Fruit fly (Drosophila melanogaster) whole organism, wandering third instar larva: ENCODE data around the gene ham.

ENCODE experiments used
- Abd-B ChIP-seq: fragments of >200 bp; optimal IDR thresholded peaks from 2 replicates; lab custom pipeline; 2017; ENCODE audit warnings: missing biosample characterization, missing genetic modification characterization
- CG32264 ChIP-seq: fragments of 200-800 bp; sonication (Bioruptor generic); optimal IDR thresholded peaks from 2 replicates; lab custom pipeline; 2016; ENCODE audit warnings: missing biosample characterization, missing genetic modification characterization
- CG9705 ChIP-seq: fragments of 200-800 bp; sonication (Bioruptor generic); optimal IDR thresholded peaks from 2 replicates; lab custom pipeline; 2018; ENCODE audit warnings: missing biosample characterization, mild to moderate bottlenecking, missing genetic modification characterization
- CrebA ChIP-seq: fragments of 200-800 bp; sonication (Bioruptor generic); optimal IDR thresholded peaks from 2 replicates; lab custom pipeline; 2016; ENCODE audit warnings: missing biosample characterization, mild to moderate bottlenecking, missing genetic modification characterization, borderline replicate concordance
- Dfd ChIP-seq: fragments of >200 bp; optimal IDR thresholded peaks from 2 replicates; lab custom pipeline; 2017; ENCODE audit warnings: missing biosample characterization, missing genetic modification characterization
- Dif ChIP-seq: fragments of 200-275, 200-300 bp; sonication (Bioruptor generic); optimal IDR thresholded peaks from 2 replicates; lab custom pipeline; 2018; ENCODE audit warnings: missing biosample characterization, missing genetic modification characterization; ENCODE audit not compliant: partially characterized antibody
- GATAd ChIP-seq: sonication (Bioruptor generic); optimal IDR thresholded peaks from 2 replicates; lab custom pipeline; 2016; ENCODE audit warnings: missing biosample characterization, missing genetic modification characterization
- Hr78 ChIP-seq: fragments of >200 bp; optimal IDR thresholded peaks from 2 replicates; lab custom pipeline; 2017; ENCODE audit warnings: missing biosample characterization, missing genetic modification characterization
- Jra ChIP-seq: sonication (Bioruptor generic); optimal IDR thresholded peaks from 2 replicates; lab custom pipeline; 2016; ENCODE audit warnings: missing biosample characterization, missing genetic modification characterization
- Myc ChIP-seq: fragments of >200 bp; optimal IDR thresholded peaks from 2 replicates; lab custom pipeline; 2017
- N ChIP-seq: fragments of >200 bp; optimal IDR thresholded peaks from 2 replicates; lab custom pipeline; 2018; ENCODE audit warnings: missing biosample characterization, missing external identifiers, missing genetic modification characterization
- OdsH ChIP-seq: fragments of 200-800 bp; sonication (Bioruptor generic); optimal IDR thresholded peaks from 2 replicates; lab custom pipeline; 2016; ENCODE audit warnings: missing biosample characterization, mild to moderate bottlenecking, missing genetic modification characterization
- Vsx2 ChIP-seq: fragments of 200-300, 225-300 bp; sonication (Bioruptor generic); optimal IDR thresholded peaks from 2 replicates; lab custom pipeline; 2018; ENCODE audit warnings: missing biosample characterization, missing genetic modification characterization; ENCODE audit not compliant: partially characterized antibody
- br ChIP-seq: fragments of 200-800 bp; sonication (Bioruptor generic); optimal IDR thresholded peaks from 2 replicates; lab custom pipeline; 2016; ENCODE audit warnings: missing biosample characterization, missing genetic modification characterization
- dl ChIP-seq, 2 experiments: fragments of 175-275, 200-275 bp in 1 of 2; fragments of 200-275 bp in 1 of 2; sonication (Bioruptor generic); optimal IDR thresholded peaks; lab custom pipeline; 2018; ENCODE audit warnings: mild to moderate bottlenecking in 2 of 2, missing biosample characterization in 2 of 2, missing genetic modification characterization in 2 of 2, moderate library complexity in 2 of 2; ENCODE audit not compliant: partially characterized antibody in 2 of 2, insufficient read depth in 1 of 2
- dmrt93B ChIP-seq: fragments of 200-800 bp; sonication (Bioruptor generic); optimal IDR thresholded peaks from 2 replicates; lab custom pipeline; 2018; ENCODE audit warnings: missing biosample characterization, mild to moderate bottlenecking, missing genetic modification characterization
- foxo ChIP-seq, 2 experiments: fragments of 200-800 bp; sonication (Bioruptor generic); optimal IDR thresholded peaks; 2 replicates in 1 of 2; 3 replicates in 1 of 2; lab custom pipeline; 2016 to 2017; ENCODE audit warnings: missing biosample characterization in 2 of 2, missing genetic modification characterization in 2 of 2
- fru ChIP-seq: fragments of 200-800 bp; sonication (Bioruptor generic); optimal IDR thresholded peaks from 3 replicates; lab custom pipeline; 2016; ENCODE audit warnings: missing biosample characterization, mild to moderate bottlenecking, missing genetic modification characterization
- h ChIP-seq: fragments of 200-800 bp; sonication (Bioruptor generic); optimal IDR thresholded peaks from 3 replicates; lab custom pipeline; 2016; ENCODE audit warnings: missing biosample characterization, mild to moderate bottlenecking, missing genetic modification characterization
- jim ChIP-seq: fragments of 175-275, 200-325 bp; sonication (Bioruptor generic); optimal IDR thresholded peaks from 2 replicates; lab custom pipeline; 2016; ENCODE audit warnings: missing biosample characterization, mild to moderate bottlenecking, missing genetic modification characterization
- lola ChIP-seq: fragments of >200 bp; optimal IDR thresholded peaks from 2 replicates; lab custom pipeline; 2017; ENCODE audit warnings: missing biosample characterization, missing genetic modification characterization
- pan ChIP-seq: fragments of >200 bp; optimal IDR thresholded peaks from 2 replicates; lab custom pipeline; 2017
- psq ChIP-seq: fragments of 200-800 bp; sonication (Bioruptor generic); optimal IDR thresholded peaks from 3 replicates; lab custom pipeline; 2017; ENCODE audit warnings: missing biosample characterization, mild to moderate bottlenecking, missing genetic modification characterization, moderate library complexity
- rgr ChIP-seq: fragments of 200-800 bp; sonication (Bioruptor generic); optimal IDR thresholded peaks from 3 replicates; lab custom pipeline; 2016; ENCODE audit warnings: missing biosample characterization, mild to moderate bottlenecking, missing genetic modification characterization
- sage ChIP-seq: fragments of 200-800 bp; sonication (Bioruptor generic); optimal IDR thresholded peaks from 2 replicates; lab custom pipeline; 2016; ENCODE audit warnings: missing biosample characterization, mild to moderate bottlenecking, missing genetic modification characterization
- sv ChIP-seq: fragments of 200-800 bp; sonication (Bioruptor generic); optimal IDR thresholded peaks from 3 replicates; lab custom pipeline; 2016; ENCODE audit warnings: missing biosample characterization, missing genetic modification characterization
- tai ChIP-seq: sonication (Bioruptor generic); optimal IDR thresholded peaks from 2 replicates; lab custom pipeline; 2016; ENCODE audit warnings: missing biosample characterization, missing genetic modification characterization

Gene ham

DNA sequence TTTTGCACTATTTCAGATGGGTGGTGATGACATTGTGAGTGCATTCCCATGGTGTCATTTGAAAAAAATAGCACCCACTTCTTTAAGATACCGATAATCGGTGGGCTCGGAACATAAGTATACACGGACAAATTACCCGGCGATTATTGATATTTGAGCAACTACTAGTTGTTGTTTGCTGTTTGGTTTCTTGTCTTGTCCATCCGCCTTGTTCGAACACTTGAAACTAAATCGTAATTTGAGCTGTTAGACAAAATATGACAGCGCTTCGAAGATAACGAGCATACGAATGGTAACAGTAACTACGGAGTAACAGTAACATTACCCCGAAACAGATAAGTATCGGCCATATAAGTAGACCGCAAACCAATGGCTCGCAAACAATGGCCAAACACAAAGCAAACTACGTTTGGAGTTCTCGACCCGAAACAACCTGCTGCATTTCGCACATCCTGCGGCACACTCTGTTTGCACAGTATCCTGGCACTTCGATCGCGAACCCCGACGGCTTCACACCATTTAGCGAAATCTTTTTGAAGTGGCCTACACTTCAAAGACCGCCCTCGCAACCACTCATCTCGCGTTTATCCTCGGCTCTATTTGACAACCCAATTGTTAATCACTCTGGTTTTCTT lies 11.7 kb downstream of the ham start (continued):
- no peak for TF ChIP-seq dl (GFP tag; optimal IDR thresholded peaks at IDR 0.05; lab: Kevin White, UChicago; ENCODE audit: insufficient read depth in 1 of 2, partially characterized antibody in 2 of 2)

- no peak for TF ChIP-seq OdsH (GFP tag; lab: Kevin White, UChicago)
- TF ChIP-seq pan (lab: Kevin White, UChicago) = no peak
- TF ChIP-seq Dfd (GFP tag; lab: Kevin White, UChicago) = peak; percentile 70
- no peak for TF ChIP-seq CrebA (GFP tag; lab: Kevin White, UChicago)
These were observed 15.3 kb downstream of the ham start for dm6 chr2L:18777442-18777841.

DNA sequence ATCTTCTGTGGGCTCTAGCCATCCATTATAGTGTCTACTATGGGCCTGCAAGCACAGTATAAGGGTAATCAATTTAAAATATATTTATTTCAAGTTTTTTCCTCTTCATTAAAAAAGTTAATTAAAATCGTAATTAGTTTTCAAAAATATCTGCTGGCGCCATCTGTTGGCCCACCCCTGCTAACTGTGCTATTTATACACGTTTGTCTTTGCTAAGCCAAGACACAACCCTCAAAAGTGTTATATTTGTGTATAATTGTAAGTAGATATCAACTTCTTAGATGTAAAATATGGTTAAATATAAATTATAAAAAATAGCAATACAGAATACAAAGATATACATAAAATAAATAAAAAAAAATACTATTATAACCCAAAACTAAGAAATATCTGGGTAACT lies 16.1 kb downstream of the ham start:
- no peak for TF ChIP-seq dmrt93B (GFP tag; lab: Kevin White, UChicago)
- TF ChIP-seq Dif (GFP tag; lab: Kevin White, UChicago) = no peak
- no peak for TF ChIP-seq Vsx2 (GFP tag; lab: Kevin White, UChicago)
- TF ChIP-seq lola (GFP tag; lab: Kevin White, UChicago) = no peak
- no peak for TF ChIP-seq tai
- TF ChIP-seq OdsH (GFP tag; lab: Kevin White, UChicago) = no peak
- TF ChIP-seq Myc (lab: Kevin White, UChicago) = peak; percentile 72
- peak; percentile 72 for TF ChIP-seq fru (GFP tag; lab: Kevin White, UChicago)
- no peak for TF ChIP-seq Abd-B (GFP tag; lab: Kevin White, UChicago)

- TF ChIP-seq jim (GFP tag; lab: Kevin White, UChicago) = no peak
- no peak for TF ChIP-seq lola (GFP tag; lab: Kevin White, UChicago)
- TF ChIP-seq foxo (GFP tag; optimal IDR thresholded peaks at IDR 0.05; lab: Kevin White, UChicago) = no peak
- no peak for TF ChIP-seq CG32264 (GFP tag; lab: Kevin White, UChicago)
- TF ChIP-seq psq (GFP tag; lab: Kevin White, UChicago) = no peak
- TF ChIP-seq tai = no peak
- no peak for TF ChIP-seq Dfd (GFP tag; lab: Kevin White, UChicago)
- TF ChIP-seq GATAd = no peak
- TF ChIP-seq Abd-B (GFP tag; lab: Kevin White, UChicago) = no peak
- TF ChIP-seq Hr78 (GFP tag; lab: Kevin White, UChicago) = no peak
- no peak for TF ChIP-seq sv
- TF ChIP-seq dl (GFP tag; optimal IDR thresholded peaks at IDR 0.05; lab: Kevin White, UChicago; ENCODE audit: insufficient read depth in 1 of 2, partially characterized antibody in 2 of 2) = no peak
- TF ChIP-seq N (GFP tag; lab: Kevin White, UChicago) = no peak
- no peak for TF ChIP-seq Vsx2 (GFP tag; lab: Kevin White, UChicago)
- TF ChIP-seq pan (lab: Kevin White, UChicago) = no peak
- TF ChIP-seq Dif (GFP tag; lab: Kevin White, UChicago) = no peak
These were observed 17.4 kb downstream of the ham start for dm6 chr2L:18775274-18775673.

DNA sequence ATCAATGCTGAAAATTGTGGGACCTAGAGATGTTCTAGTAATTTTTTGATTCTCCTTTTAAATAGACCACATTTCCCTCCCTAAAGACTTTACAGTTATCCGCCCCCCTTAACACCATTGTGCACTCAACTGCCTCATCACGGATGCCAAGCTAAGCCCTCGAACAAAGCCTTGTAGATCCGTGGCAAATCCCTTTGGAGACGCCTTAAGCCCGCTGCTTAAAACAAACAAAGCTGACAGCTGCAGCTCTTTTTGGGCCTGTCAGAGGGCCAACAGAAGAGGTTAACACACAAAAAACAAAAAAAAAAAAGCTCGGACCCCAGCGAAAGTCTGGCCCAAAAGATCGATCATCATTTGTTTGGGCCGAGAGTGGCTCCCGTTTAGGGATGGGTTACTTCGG lies 24.9 kb downstream of the ham start:
- TF ChIP-seq h (GFP tag; lab: Kevin White, UChicago) (no peak), Jra (GFP tag; lab: Kevin White, UChicago) (no peak), CG32264 (GFP tag; lab: Kevin White, UChicago) (no peak), rgr (GFP tag; lab: Kevin White, UChicago) (no peak), Dif (GFP tag; lab: Kevin White, UChicago) (no peak), Abd-B (GFP tag; lab: Kevin White, UChicago) (no peak), CG9705 (no peak), CrebA (GFP tag; lab: Kevin White, UChicago) (no peak), N (GFP tag; lab: Kevin White, UChicago) (no peak), lola (GFP tag; lab: Kevin White, UChicago) (no peak), br (GFP tag; lab: Kevin White, UChicago) (no peak), Dfd (GFP tag; lab: Kevin White, UChicago) (no peak)

- TF ChIP-seq sage (GFP tag; lab: Kevin White, UChicago) = no peak
- no peak for TF ChIP-seq GATAd
- TF ChIP-seq Dif (GFP tag; lab: Kevin White, UChicago) = no peak
- TF ChIP-seq Jra (GFP tag; lab: Kevin White, UChicago) = no peak
- TF ChIP-seq OdsH (GFP tag; lab: Kevin White, UChicago) = no peak
These were observed 25.6 kb downstream of the ham start for dm6 chr2L:18767137-18767536.
